Worm (Caenorhabditis elegans): ENCODE measurements around the gene C34H4.1.

Gene C34H4.1

DNA sequence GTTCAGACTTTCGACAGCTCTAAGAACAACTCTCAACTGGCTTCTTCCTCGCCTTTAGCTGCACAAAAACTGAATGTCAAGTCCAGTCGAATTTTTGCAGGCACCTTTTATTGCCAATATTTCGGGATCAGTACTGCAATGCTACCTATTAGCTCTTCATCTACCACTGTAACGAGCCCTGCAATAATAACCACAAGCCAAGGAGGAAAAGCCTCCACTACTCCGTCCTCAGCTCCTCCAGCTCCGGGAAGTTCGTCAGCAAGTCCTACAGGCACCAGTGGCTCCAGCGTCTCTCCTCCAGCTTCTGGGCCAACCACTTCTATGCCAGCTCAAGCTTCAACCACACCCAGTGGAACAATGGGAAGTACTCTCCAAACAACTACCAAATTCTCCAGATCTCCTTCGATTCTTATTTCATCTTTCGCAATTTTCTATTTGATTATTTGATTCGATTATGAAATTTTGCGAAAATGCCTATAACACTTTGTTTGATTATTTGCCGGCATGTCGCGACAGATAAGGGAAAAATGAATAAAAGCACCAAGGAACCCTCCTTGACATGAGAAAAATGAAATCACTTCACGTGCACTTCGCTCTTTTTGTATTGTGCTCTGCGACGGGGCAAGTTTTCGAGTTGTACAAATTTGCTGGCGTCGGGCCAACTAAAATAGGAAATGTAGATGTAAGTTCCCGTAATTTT is at the start of gene C34H4.1:
TSS of gene C34H4.1 (plus strand) at position 559 of the 700 bp plus-strand sequence.
- TF ChIP-seq elt-2 (tag; optimal IDR thresholded peaks at IDR 0.05) = peak; percentile 31
- no peak for TF ChIP-seq efl-1 (optimal IDR thresholded peaks at IDR 0.05)
- TF ChIP-seq efl-1 (GFP tag; optimal IDR thresholded peaks at IDR 0.05 in 1 of 2) = peak in 1 of 2 experiments; percentile 58
- no peak for TF ChIP-seq zag-1 (tag; optimal IDR thresholded peaks at IDR 0.05)

DNA sequence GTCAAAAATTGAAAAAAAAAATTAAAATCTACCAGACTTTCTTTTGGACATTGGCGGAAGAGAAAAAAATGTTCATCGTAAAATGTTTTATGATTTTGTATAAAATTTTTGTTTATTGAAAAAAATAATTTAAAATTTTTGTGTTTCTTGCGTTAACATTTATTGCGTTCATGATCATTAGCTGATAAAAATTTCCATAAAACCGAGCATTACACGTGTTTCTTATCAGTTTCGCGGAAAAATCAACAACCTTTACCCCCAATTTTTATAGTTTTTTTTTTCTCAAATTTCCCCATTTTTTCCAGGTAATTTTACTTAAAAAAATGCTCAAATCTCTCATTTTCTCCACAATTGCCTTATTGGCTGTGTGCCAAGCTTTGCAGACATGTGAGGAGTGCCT is 45.1 kb upstream of the C34H4.1 start, which contains the start of gene txt-4:
TSS of gene txt-4 (plus strand) at position 324 of the 400 bp plus-strand sequence.
- TF ChIP-seq ceh-90 (tag; optimal IDR thresholded peaks at IDR 0.05) (no peak), elt-2 (tag; optimal IDR thresholded peaks at IDR 0.05) (peak; percentile 55), hlh-17 (GFP tag; optimal IDR thresholded peaks at IDR 0.05; ENCODE audit: borderline replicate concordance) (no peak), lir-3 (tag; optimal IDR thresholded peaks at IDR 0.05; ENCODE audit: poor library complexity) (no peak), ces-1 (GFP tag; optimal IDR thresholded peaks at IDR 0.05) (no peak)

DNA sequence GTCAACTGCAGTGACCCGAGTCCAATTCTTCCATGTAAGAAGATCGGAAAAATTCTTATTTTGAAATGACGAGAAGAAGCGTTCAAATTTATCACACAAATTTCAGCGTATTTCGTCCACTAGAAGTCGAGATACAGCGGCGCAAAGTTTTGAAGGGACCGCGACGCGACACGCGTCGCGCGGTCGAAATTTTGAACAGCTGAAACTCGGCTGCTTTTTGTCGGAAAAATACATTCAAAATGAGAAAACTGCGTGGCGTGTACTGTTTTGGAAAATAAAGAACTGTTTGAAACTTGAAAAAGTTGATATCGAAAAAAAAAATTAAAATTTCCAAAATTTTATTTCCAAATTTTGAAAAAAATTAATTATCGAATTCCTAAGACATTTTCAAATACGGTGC is 42.4 kb upstream of the C34H4.1 start:
- TF ChIP-seq nhr-85 (tag) (peak; percentile 52), ceh-63 (GFP tag; optimal IDR thresholded peaks at IDR 0.05) (no peak)

DNA sequence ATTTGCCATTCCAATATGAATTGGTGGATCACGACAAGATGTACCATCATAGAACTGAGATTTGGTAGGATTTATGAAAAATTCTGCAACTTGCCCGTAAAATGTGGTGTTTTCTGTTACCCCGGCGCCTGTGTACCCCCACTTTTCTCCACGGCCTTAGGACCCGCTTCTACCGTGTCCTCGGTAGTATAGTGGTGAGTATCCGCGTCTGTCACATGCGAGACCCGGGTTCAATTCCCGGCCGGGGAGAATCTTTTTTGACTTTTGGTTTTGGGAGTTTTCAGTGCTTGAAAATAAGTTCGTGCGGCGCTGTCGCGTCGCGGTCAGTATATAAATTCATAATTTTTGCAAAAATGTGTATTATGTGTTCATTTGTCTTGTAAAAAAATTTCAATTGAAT is 41.0 kb upstream of the C34H4.1 start:
- TF ChIP-seq nhr-85 (tag) (peak; percentile 29), nhr-71 (tag; optimal IDR thresholded peaks at IDR 0.05) (no peak)

DNA sequence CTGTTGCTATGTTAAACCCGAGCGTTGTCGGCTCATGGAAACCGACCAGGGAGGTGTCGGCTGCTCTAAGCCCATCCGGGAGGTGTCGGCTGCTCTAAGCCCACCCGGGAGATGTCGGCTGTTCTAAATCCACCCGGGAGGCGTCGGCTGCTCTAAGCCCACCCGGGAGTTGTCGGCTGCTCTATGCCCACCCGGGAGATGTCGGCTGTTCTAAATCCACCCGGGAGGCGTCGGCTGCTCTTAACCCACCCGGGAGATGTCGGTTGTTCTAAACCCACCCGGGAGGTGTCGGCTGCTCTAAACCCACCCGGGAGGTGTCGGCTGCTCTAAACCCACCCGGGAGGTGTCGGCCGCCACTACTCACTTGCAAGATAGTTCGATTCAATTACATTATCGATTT is 39.5 kb upstream of the C34H4.1 start:
- TF ChIP-seq nhr-237 (tag; optimal IDR thresholded peaks at IDR 0.05) = no peak
- no peak for TF ChIP-seq ceh-90 (tag; optimal IDR thresholded peaks at IDR 0.05)
- TF ChIP-seq pqm-1 (tag; optimal IDR thresholded peaks at IDR 0.05) = no peak
- TF ChIP-seq nhr-77 (tag; optimal IDR thresholded peaks at IDR 0.05) = no peak
- no peak for TF ChIP-seq unc-98 (GFP tag; IDR thresholded peaks at IDR 0.05)

DNA sequence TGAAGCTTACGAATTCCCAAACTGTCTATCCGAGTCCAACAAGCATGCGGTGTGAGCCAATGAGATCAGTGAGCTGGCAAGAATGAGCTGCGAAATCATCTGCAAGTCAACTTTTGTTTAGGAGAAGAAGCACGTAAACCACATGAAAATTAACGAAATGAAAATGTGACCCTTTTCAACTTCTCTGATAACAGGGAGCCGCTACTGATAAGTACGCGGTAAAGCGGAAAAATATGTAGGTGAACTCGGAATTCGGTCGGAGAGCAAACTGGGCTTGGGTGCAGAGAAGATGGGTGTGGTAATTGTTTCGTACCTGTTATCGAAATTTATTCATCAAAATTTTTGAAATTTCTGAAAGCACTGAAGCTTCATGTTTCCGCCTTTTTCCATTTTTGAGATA is 38.9 kb upstream of the C34H4.1 start, which contains the start of gene clec-172:
TSS of gene clec-172 (minus strand) at position 101 of the 400 bp plus-strand sequence.
- TF ChIP-seq C16A3.4 (tag; optimal IDR thresholded peaks at IDR 0.05) = no peak

DNA sequence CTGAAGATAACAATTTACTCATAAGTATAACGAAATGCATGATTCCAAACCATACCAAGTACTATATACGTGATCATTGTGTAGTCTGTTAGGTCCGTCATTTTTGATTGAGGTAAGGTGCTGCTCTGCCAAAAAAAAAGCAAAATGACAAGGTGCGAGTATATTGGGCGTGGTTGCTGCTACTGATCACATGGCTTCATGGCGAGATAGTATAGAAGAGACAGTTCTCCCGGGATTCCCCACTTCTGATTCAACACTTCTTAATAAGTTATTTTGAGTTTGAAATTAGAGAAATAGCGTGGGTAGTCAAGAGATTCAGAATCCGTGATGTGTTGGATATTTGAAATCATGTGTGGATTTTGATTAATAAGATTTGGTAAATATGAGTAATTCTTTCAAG is 34.2 kb upstream of the C34H4.1 start, which contains the start of gene K03H6.4:
TSS of gene K03H6.4 (minus strand) at position 101 of the 400 bp plus-strand sequence.
- TF ChIP-seq elt-2 (tag; optimal IDR thresholded peaks at IDR 0.05) (no peak), ceh-8 (GFP tag; optimal IDR thresholded peaks at IDR 0.05) (peak; percentile 39)

DNA sequence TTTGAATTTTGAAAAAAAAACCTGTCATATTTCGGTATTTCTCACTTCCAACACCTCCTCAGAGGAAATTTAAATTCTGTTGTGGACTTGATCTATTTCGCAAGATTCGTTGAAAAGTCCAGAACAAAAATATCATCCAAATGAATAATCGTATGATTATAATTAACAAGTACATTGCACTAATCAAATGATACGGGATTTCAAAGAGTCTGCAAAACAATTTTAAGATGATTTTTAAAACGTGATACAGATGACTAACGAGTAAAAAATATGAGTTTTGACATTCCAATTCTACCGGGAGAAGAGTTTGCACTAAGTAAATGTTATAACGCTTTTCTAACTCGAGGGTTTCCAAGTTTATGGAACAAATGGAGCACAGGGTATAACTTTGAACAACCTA is 33.0 kb upstream of the C34H4.1 start:
- TF ChIP-seq efl-1 (optimal IDR thresholded peaks at IDR 0.05) (no peak), efl-1 (GFP tag; optimal IDR thresholded peaks at IDR 0.05 in 1 of 2) (peak in 1 of 2 experiments; percentile 87), unc-62 (GFP tag; optimal IDR thresholded peaks at IDR 0.05) (no peak), ceh-8 (GFP tag; optimal IDR thresholded peaks at IDR 0.05) (peak; percentile 71)

DNA sequence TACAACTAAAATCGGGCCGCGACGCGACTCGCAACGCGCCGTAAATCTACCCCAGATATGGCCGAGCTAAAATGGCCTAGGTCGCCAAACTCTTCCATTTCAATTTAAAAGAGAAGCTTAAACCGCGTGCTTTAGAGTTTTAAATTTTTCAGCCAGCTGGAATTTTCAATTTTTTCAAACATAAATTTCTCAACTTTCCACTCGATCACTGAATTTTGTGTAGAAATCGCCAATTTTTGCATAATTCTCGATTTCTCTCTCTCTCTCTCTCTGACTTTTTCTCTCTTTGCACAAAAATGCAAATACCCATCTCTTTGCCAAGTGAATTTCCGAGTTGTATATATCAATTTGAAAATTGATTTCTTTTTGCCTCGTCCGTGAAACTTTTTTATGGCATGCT is 32.0 kb upstream of the C34H4.1 start, which contains the start of gene K03H6.1:
TSS of gene K03H6.1 (plus strand) at position 301 of the 400 bp plus-strand sequence.
- TF ChIP-seq mef-2 (tag; optimal IDR thresholded peaks at IDR 0.05) = no peak
- no peak for TF ChIP-seq nhr-28 (tag; optimal IDR thresholded peaks at IDR 0.05)
- no peak for TF ChIP-seq mep-1 (tag; optimal IDR thresholded peaks at IDR 0.05)
- no peak for TF ChIP-seq irx-1 (tag; optimal IDR thresholded peaks at IDR 0.05)
- TF ChIP-seq snpc-4 (tag; optimal IDR thresholded peaks at IDR 0.05) = no peak
- no peak for TF ChIP-seq lin-15B (tag; optimal IDR thresholded peaks at IDR 0.05)
- TF ChIP-seq fkh-4 (tag; optimal IDR thresholded peaks at IDR 0.05; ENCODE audit: borderline replicate concordance) = no peak
- no peak for TF ChIP-seq unc-62 (GFP tag; optimal IDR thresholded peaks at IDR 0.05)

Measured in whole organism, L1 larva.